Fruit fly (Drosophila melanogaster) whole organism, embryonic: ENCODE results near the gene Cerk.

ENCODE experiments used
- Adf1 ChIP-seq: fragments of 200-800 bp; sonication (Bioruptor generic); IDR thresholded peaks from 2 replicates; pipeline ENCODE4 v1.3.6; 2022; ENCODE audit warnings: missing biosample characterization, missing genetic modification characterization
- Bgb ChIP-seq: fragments of 200-800 bp; sonication (Bioruptor generic); IDR thresholded peaks from 2 replicates; pipeline ENCODE4 v1.3.6; 2022; ENCODE audit warnings: missing biosample characterization, missing genetic modification characterization; ENCODE audit not compliant: partially characterized antibody
- BtbVII ChIP-seq: fragments of 200-800 bp; sonication (Bioruptor generic); optimal IDR thresholded peaks from 3 replicates; lab custom pipeline; 2017; ENCODE audit warnings: missing biosample characterization, mild to moderate bottlenecking, missing genetic modification characterization
- C15 ChIP-seq: fragments of 200-800 bp; sonication (Bioruptor generic); IDR thresholded peaks from 3 replicates; pipeline ENCODE4 v1.3.6; 2022; ENCODE audit warnings: missing biosample characterization, missing genetic modification characterization
- CG10267 ChIP-seq: fragments of 200-800 bp; sonication (Bioruptor generic); optimal IDR thresholded peaks from 2 replicates; lab custom pipeline; 2018; ENCODE audit warnings: missing biosample characterization, mild to moderate bottlenecking, missing genetic modification characterization, moderate library complexity
- CG11504 ChIP-seq: fragments of 200-800 bp; sonication (Bioruptor generic); optimal IDR thresholded peaks from 3 replicates; lab custom pipeline; 2019; ENCODE audit warnings: missing biosample characterization, mild to moderate bottlenecking, missing genetic modification characterization, moderate library complexity
- CG12155 ChIP-seq: fragments of 200-800 bp; sonication (Bioruptor generic); optimal IDR thresholded peaks from 3 replicates; lab custom pipeline; 2016; ENCODE audit warnings: missing biosample characterization, missing genetic modification characterization
- CG12769 ChIP-seq: fragments of 200-800 bp; sonication (Bioruptor generic); optimal IDR thresholded peaks from 2 replicates; lab custom pipeline; 2019; ENCODE audit warnings: missing biosample characterization, mild to moderate bottlenecking, missing genetic modification characterization, moderate library complexity
- CG13894 ChIP-seq: fragments of 200-800 bp; sonication (Bioruptor generic); optimal IDR thresholded peaks from 3 replicates; lab custom pipeline; 2018; ENCODE audit warnings: missing biosample characterization, mild to moderate bottlenecking, missing genetic modification characterization, moderate library complexity
- CG1603 ChIP-seq: fragments of 200-800 bp; sonication (Bioruptor generic); optimal IDR thresholded peaks from 2 replicates; lab custom pipeline; 2019; ENCODE audit warnings: missing biosample characterization, mild to moderate bottlenecking, missing genetic modification characterization, moderate library complexity
- CG17568 ChIP-seq: fragments of 200-800 bp; sonication (Bioruptor generic); optimal IDR thresholded peaks from 2 replicates; lab custom pipeline; 2018; ENCODE audit warnings: missing biosample characterization, mild to moderate bottlenecking, missing genetic modification characterization, moderate library complexity
- CG1792 ChIP-seq: fragments of 200-800 bp; sonication (Bioruptor generic); optimal IDR thresholded peaks from 2 replicates; lab custom pipeline; 2016; ENCODE audit warnings: missing biosample characterization, missing genetic modification characterization
- CG2199 ChIP-seq: fragments of 200-800 bp; sonication (Bioruptor generic); IDR thresholded peaks from 3 replicates; pipeline ENCODE4 v1.3.6; 2022; ENCODE audit warnings: missing biosample characterization, missing genetic modification characterization
- CG2678 ChIP-seq: fragments of 200-800 bp; sonication (Bioruptor generic); optimal IDR thresholded peaks from 3 replicates; lab custom pipeline; 2019; ENCODE audit warnings: missing biosample characterization, mild to moderate bottlenecking, missing genetic modification characterization, moderate library complexity
- CG2875 ChIP-seq: fragments of 200-800 bp; sonication (Bioruptor generic); optimal IDR thresholded peaks from 2 replicates; lab custom pipeline; 2017; ENCODE audit warnings: missing biosample characterization, mild to moderate bottlenecking, missing genetic modification characterization, missing genetic modification reagents
- CG3847 ChIP-seq: fragments of 200-800 bp; sonication (Bioruptor generic); IDR thresholded peaks from 2 replicates; pipeline ENCODE4 v1.3.6; 2022; ENCODE audit warnings: missing biosample characterization, missing genetic modification characterization
- CG3995 ChIP-seq: fragments of 200-800 bp; sonication (Bioruptor generic); optimal IDR thresholded peaks from 3 replicates; lab custom pipeline; 2016; ENCODE audit warnings: missing biosample characterization, missing genetic modification characterization
- CG6175 ChIP-seq: fragments of 200-800 bp; sonication (Bioruptor generic); IDR thresholded peaks from 3 replicates; pipeline ENCODE4 v1.3.6; 2022; ENCODE audit warnings: missing biosample characterization, missing genetic modification characterization
- CG8290 ChIP-seq, 3 experiments: fragments of 200-800 bp; sonication (Bioruptor generic); optimal IDR thresholded peaks; 2 replicates each; lab custom pipeline; 2016 to 2019; ENCODE audit warnings: missing biosample characterization in 3 of 3, missing genetic modification characterization in 3 of 3, mild to moderate bottlenecking in 2 of 3, moderate library complexity in 1 of 3
- CG9437 ChIP-seq: fragments of 200-800 bp; sonication (Bioruptor generic); optimal IDR thresholded peaks from 2 replicates; lab custom pipeline; 2018; ENCODE audit warnings: missing biosample characterization, mild to moderate bottlenecking, missing genetic modification characterization
- Drgx ChIP-seq: fragments of 200-800 bp; sonication (Bioruptor generic); IDR thresholded peaks from 2 replicates; pipeline ENCODE4 v1.3.6; 2022; ENCODE audit warnings: missing biosample characterization, missing genetic modification characterization
- Hmr ChIP-seq: fragments of 200-800 bp; sonication (Bioruptor generic); optimal IDR thresholded peaks from 3 replicates; lab custom pipeline; 2017; ENCODE audit warnings: mild to moderate bottlenecking, missing biosample characterization, missing genetic modification reagents, missing genetic modification characterization
- Hr51 ChIP-seq, 2 experiments: fragments of 200-800 bp; sonication (Bioruptor generic); optimal IDR thresholded peaks; 2 replicates in 1 of 2; 3 replicates in 1 of 2; lab custom pipeline; 2016 to 2018; ENCODE audit warnings: missing biosample characterization in 2 of 2, missing genetic modification characterization in 2 of 2, mild to moderate bottlenecking in 1 of 2, moderate library complexity in 1 of 2
- Med ChIP-seq: fragments of 200-800 bp; sonication (Bioruptor generic); peaks from one replicate; lab custom pipeline; 2016; ENCODE audit warnings: missing biosample characterization, missing genetic modification characterization, mild to moderate bottlenecking, inconsistent platforms, moderate library complexity
- NC2α ChIP-seq: fragments of 200-800 bp; sonication (Bioruptor generic); optimal IDR thresholded peaks from 2 replicates; lab custom pipeline; 2016; ENCODE audit warnings: missing biosample characterization, missing genetic modification characterization
- Nf-YB ChIP-seq: fragments of 200-800 bp; sonication (Bioruptor generic); optimal IDR thresholded peaks from 3 replicates; lab custom pipeline; 2019; ENCODE audit warnings: missing biosample characterization, mild to moderate bottlenecking, missing genetic modification characterization, moderate library complexity
- Pdp1 ChIP-seq, 2 experiments: fragments of 200-800 bp; sonication (Bioruptor generic); optimal IDR thresholded peaks; 3 replicates each; lab custom pipeline; 2016; ENCODE audit warnings: missing biosample characterization in 2 of 2, missing genetic modification characterization in 2 of 2, mild to moderate bottlenecking in 1 of 2, moderate library complexity in 1 of 2
- Vsx1 ChIP-seq: fragments of 200-800 bp; sonication (Bioruptor generic); optimal IDR thresholded peaks from 2 replicates; lab custom pipeline; 2017; ENCODE audit warnings: missing biosample characterization, mild to moderate bottlenecking, missing genetic modification characterization, missing genetic modification reagents
- caup ChIP-seq: fragments of 200-800 bp; sonication (Bioruptor generic); optimal IDR thresholded peaks from 3 replicates; lab custom pipeline; 2017; ENCODE audit warnings: missing biosample characterization, mild to moderate bottlenecking, missing genetic modification characterization, moderate library complexity; ENCODE audit not compliant: severe bottlenecking
- chm ChIP-seq: fragments of 200-800 bp; sonication (Bioruptor generic); IDR thresholded peaks from 2 replicates; pipeline ENCODE4 v1.3.6; 2022; ENCODE audit warnings: missing biosample characterization, missing genetic modification characterization
- ci ChIP-seq: fragments of 200-800 bp; sonication (Bioruptor generic); IDR thresholded peaks from 3 replicates; pipeline ENCODE4 v1.3.6; 2022; ENCODE audit warnings: missing biosample characterization, missing genetic modification characterization
- dysf ChIP-seq: fragments of 200-800 bp; sonication (Bioruptor generic); IDR thresholded peaks from 3 replicates; pipeline ENCODE4 v1.3.6; 2022; ENCODE audit warnings: missing biosample characterization, missing genetic modification characterization
- emc ChIP-seq: fragments of 200-800 bp; sonication (Bioruptor generic); optimal IDR thresholded peaks from 2 replicates; lab custom pipeline; 2016; ENCODE audit warnings: missing biosample characterization, missing genetic modification characterization
- eve ChIP-seq, 2 experiments: fragments of >200 bp; optimal IDR thresholded peaks; 2 replicates each; lab custom pipeline; 2017; ENCODE audit warnings: missing biosample characterization in 2 of 2, missing genetic modification characterization in 2 of 2
- grn ChIP-seq: fragments of 200-800 bp; sonication (Bioruptor generic); optimal IDR thresholded peaks from 3 replicates; lab custom pipeline; 2017; ENCODE audit warnings: missing biosample characterization, missing genetic modification characterization
- kni ChIP-seq: fragments of 200-800 bp; sonication (Bioruptor generic); optimal IDR thresholded peaks from 3 replicates; lab custom pipeline; 2017; ENCODE audit warnings: mild to moderate bottlenecking, missing biosample characterization, missing genetic modification reagents, missing genetic modification characterization
- lab ChIP-seq: fragments of 200-800 bp; sonication (Bioruptor generic); optimal IDR thresholded peaks from 3 replicates; lab custom pipeline; 2017; ENCODE audit warnings: missing biosample characterization, missing genetic modification characterization, mild to moderate bottlenecking, moderate library complexity, missing genetic modification reagents
- maf-S ChIP-seq: fragments of 200-800 bp; sonication (Bioruptor generic); optimal IDR thresholded peaks from 2 replicates; lab custom pipeline; 2016; ENCODE audit warnings: missing biosample characterization, missing genetic modification characterization
- oc ChIP-seq: fragments of 200-800 bp; sonication (Bioruptor generic); optimal IDR thresholded peaks from 2 replicates; lab custom pipeline; 2018; ENCODE audit warnings: missing biosample characterization, mild to moderate bottlenecking, missing genetic modification characterization, moderate library complexity
- pfk ChIP-seq: fragments of 200-800 bp; sonication (Bioruptor generic); optimal IDR thresholded peaks from 2 replicates; lab custom pipeline; 2018; ENCODE audit warnings: missing biosample characterization, mild to moderate bottlenecking, missing genetic modification characterization, moderate library complexity
- ranshi ChIP-seq: fragments of 200-800 bp; sonication (Bioruptor generic); IDR thresholded peaks from 2 replicates; pipeline ENCODE4 v1.3.6; 2022; ENCODE audit warnings: missing biosample characterization, missing genetic modification characterization
- sens ChIP-seq: fragments of 200-800 bp; sonication (Bioruptor generic); peaks from one replicate; lab custom pipeline; 2016; ENCODE audit warnings: missing biosample characterization, missing genetic modification characterization
- sug ChIP-seq: fragments of 200-800 bp; optimal IDR thresholded peaks from 2 replicates; lab custom pipeline; 2019; ENCODE audit warnings: missing biosample characterization, mild to moderate bottlenecking, missing genetic modification characterization, moderate library complexity
- tin ChIP-seq: fragments of 200-800 bp; sonication (Bioruptor generic); optimal IDR thresholded peaks from 3 replicates; lab custom pipeline; 2016; ENCODE audit warnings: missing biosample characterization, missing genetic modification characterization
- trem ChIP-seq: fragments of 200-800 bp; optimal IDR thresholded peaks from 3 replicates; lab custom pipeline; 2019; ENCODE audit warnings: missing biosample characterization, mild to moderate bottlenecking, missing genetic modification characterization, moderate library complexity
- unpg ChIP-seq: fragments of 200-800 bp; sonication (Bioruptor generic); optimal IDR thresholded peaks from 3 replicates; lab custom pipeline; 2018; ENCODE audit warnings: missing biosample characterization, mild to moderate bottlenecking, missing genetic modification characterization, moderate library complexity
- usp ChIP-seq: fragments of >200 bp; optimal IDR thresholded peaks from 2 replicates; lab custom pipeline; 2017; ENCODE audit warnings: missing biosample characterization, missing genetic modification characterization

Cerk gene

dm6 chr3R:5323741-5324538 is 44.2 kb downstream of the Cerk start (continued):
- no peak for TF ChIP-seq CG8290 (GFP tag; optimal IDR thresholded peaks at IDR 0.05; lab: Kevin White, UChicago)
- peak in 1 of 2 experiments; percentile 55 for TF ChIP-seq CG8290 (tag; optimal IDR thresholded peaks at IDR 0.05; lab: Kevin White, UChicago)
- no peak for TF ChIP-seq emc (GFP tag; lab: Kevin White, UChicago)
- TF ChIP-seq Adf1 (GFP tag; lab: Robert Waterston, UW): no peak
- TF ChIP-seq Vsx1: peak; percentile 31
- TF ChIP-seq CG2199: peak; percentile 97
- TF ChIP-seq sens: peak; percentile 78
- peak; percentile 45; the same call in 1 of the 2 replicates for TF ChIP-seq Drgx (GFP tag; lab: Robert Waterston, UW)
- TF ChIP-seq eve (GFP tag; optimal IDR thresholded peaks at IDR 0.05; lab: Kevin White, UChicago): peak in 1 of 2 experiments; percentile 39
- TF ChIP-seq ranshi: peak; percentile 7; the same call in 1 of the 2 replicates
- TF ChIP-seq usp (GFP tag; lab: Kevin White, UChicago): no peak
- no peak for TF ChIP-seq CG9437 (GFP tag; lab: Kevin White, UChicago)
- TF ChIP-seq CG11504: peak; percentile 100
- no peak for TF ChIP-seq Nf-YB (GFP tag; lab: Kevin White, UChicago)
- TF ChIP-seq oc (tag; lab: Kevin White, UChicago): peak; percentile 6
- TF ChIP-seq grn: peak; percentile 34
- TF ChIP-seq chm (GFP tag; lab: Robert Waterston, UW): 0 out of 2 replicates have a peak, but pooled peaks have one; percentile 66
- 0 out of 3 replicates have a peak, but pooled peaks have one; percentile 13 for TF ChIP-seq dysf (GFP tag; lab: Robert Waterston, UW)
- peak; percentile 14 for TF ChIP-seq Hmr (GFP tag; lab: Kevin White, UChicago)
- peak in 1 of 2 experiments; percentile 1 for TF ChIP-seq Pdp1 (GFP tag; optimal IDR thresholded peaks at IDR 0.05; lab: Kevin White, UChicago)
- TF ChIP-seq CG10267: no peak
- TF ChIP-seq CG1792: no peak
- TF ChIP-seq tin (GFP tag; lab: Kevin White, UChicago): no peak
- TF ChIP-seq CG2678 (tag; lab: Kevin White, UChicago): peak; percentile 5
- TF ChIP-seq CG6175 (GFP tag; lab: Robert Waterston, UW): peak; percentile 45; the same call in 1 of the 3 replicates
- TF ChIP-seq CG17568 (GFP tag; lab: Kevin White, UChicago): peak; percentile 24
- TF ChIP-seq kni (GFP tag; lab: Kevin White, UChicago): no peak
- TF ChIP-seq maf-S (GFP tag; lab: Kevin White, UChicago): no peak
- TF ChIP-seq CG12155 (GFP tag; lab: Kevin White, UChicago): no peak
- peak; percentile 37 for TF ChIP-seq lab (GFP tag; lab: Kevin White, UChicago)
- peak; percentile 19 for TF ChIP-seq unpg
- no peak for TF ChIP-seq Hr51 (GFP tag; optimal IDR thresholded peaks at IDR 0.05; lab: Kevin White, UChicago)
- peak; percentile 46 for TF ChIP-seq CG12769 (tag; lab: Kevin White, UChicago)
- peak; percentile 25 for TF ChIP-seq pfk
- TF ChIP-seq trem (tag; lab: Kevin White, UChicago): peak; percentile 6
- peak; percentile 22 for TF ChIP-seq caup (GFP tag; lab: Kevin White, UChicago)
- TF ChIP-seq NC2α (GFP tag; lab: Kevin White, UChicago): no peak
- no peak for TF ChIP-seq Bgb
- TF ChIP-seq ci (GFP tag; lab: Robert Waterston, UW): peak; percentile 64; the same call in 2 of the 3 replicates
- peak; percentile 80 for TF ChIP-seq Med (GFP tag; lab: Kevin White, UChicago)
- no peak for TF ChIP-seq CG3847 (GFP tag; lab: Robert Waterston, UW)
- TF ChIP-seq CG1603: peak; percentile 19
- TF ChIP-seq BtbVII: peak; percentile 26
- peak; percentile 0 for TF ChIP-seq sug (tag; lab: Kevin White, UChicago)
- peak; percentile 32 for TF ChIP-seq CG2875 (GFP tag; lab: Kevin White, UChicago)
- TF ChIP-seq CG13894 (tag; lab: Kevin White, UChicago): peak; percentile 26
- TF ChIP-seq CG3995 (GFP tag; lab: Kevin White, UChicago): no peak
- TF ChIP-seq C15 (GFP tag; lab: Robert Waterston, UW): no peak
